Worm (Caenorhabditis elegans): ENCODE measurements around the gene mnr-1.

- no peak for TF ChIP-seq F13C5.2 (tag; optimal IDR thresholded peaks at IDR 0.05)
- no peak for TF ChIP-seq hnd-1 (tag; optimal IDR thresholded peaks at IDR 0.05)
- TF ChIP-seq scrt-1 (GFP tag; IDR thresholded peaks at IDR 0.05) = no peak
- TF ChIP-seq ama-1 (optimal IDR thresholded peaks at IDR 0.05) = no peak
- TF ChIP-seq tbx-37 (GFP tag; conservative IDR thresholded peaks at IDR 0.05) = no peak
- TF ChIP-seq hmg-4 (GFP tag; optimal IDR thresholded peaks at IDR 0.05) = no peak
- no peak for TF ChIP-seq pes-1 (GFP tag; IDR thresholded peaks at IDR 0.05)
- TF ChIP-seq tra-4 (tag; optimal IDR thresholded peaks at IDR 0.05) = no peak
These were observed 37.1 kb downstream of the mnr-1 start, which contains the start of gene F53F8.4 for ce11 chrV:20691585-20691984.

Data from whole organism, early embryonic.